Fruit fly (Drosophila melanogaster) whole organism, embryonic: Measurements from ENCODE around the gene cav.

Source experiments
- C15 ChIP-seq: fragments of 200-800 bp; sonication (Bioruptor generic); IDR thresholded peaks from 3 replicates; pipeline ENCODE4 v1.3.6; 2022; ENCODE audit warnings: missing biosample characterization, missing genetic modification characterization
- CG10959 ChIP-seq: fragments of 200-800 bp; sonication (Bioruptor generic); IDR thresholded peaks from 2 replicates; pipeline ENCODE4 v1.3.6; 2022; ENCODE audit warnings: missing biosample characterization, missing genetic modification characterization
- CG12391 ChIP-seq: fragments of 200-800 bp; sonication (Bioruptor generic); optimal IDR thresholded peaks from 3 replicates; lab custom pipeline; 2018; ENCODE audit warnings: missing biosample characterization, mild to moderate bottlenecking, missing genetic modification characterization, moderate library complexity
- CG12659 ChIP-seq: fragments of 200-800 bp; sonication (Bioruptor generic); optimal IDR thresholded peaks from 3 replicates; lab custom pipeline; 2017; ENCODE audit warnings: mild to moderate bottlenecking, missing biosample characterization, missing genetic modification reagents, missing genetic modification characterization
- CG12769 ChIP-seq: fragments of 200-800 bp; sonication (Bioruptor generic); optimal IDR thresholded peaks from 2 replicates; lab custom pipeline; 2019; ENCODE audit warnings: missing biosample characterization, mild to moderate bottlenecking, missing genetic modification characterization, moderate library complexity
- CG13287 ChIP-seq: fragments of 200-800 bp; sonication (Bioruptor generic); IDR thresholded peaks from 2 replicates; pipeline ENCODE4 v1.3.6; 2022; ENCODE audit warnings: missing biosample characterization, missing genetic modification characterization; ENCODE audit not compliant: partially characterized antibody
- CG13775 ChIP-seq: fragments of 200-800 bp; sonication (Bioruptor generic); optimal IDR thresholded peaks from 3 replicates; lab custom pipeline; 2017; ENCODE audit warnings: missing biosample characterization, mild to moderate bottlenecking, missing genetic modification characterization
- CG17385 ChIP-seq: fragments of 200-800 bp; sonication (Bioruptor generic); optimal IDR thresholded peaks from 3 replicates; lab custom pipeline; 2018; ENCODE audit warnings: missing biosample characterization, mild to moderate bottlenecking, missing genetic modification characterization
- CG18476 ChIP-seq: fragments of 200-800 bp; sonication (Bioruptor generic); optimal IDR thresholded peaks from 2 replicates; lab custom pipeline; 2016; ENCODE audit warnings: missing biosample characterization, mild to moderate bottlenecking, missing genetic modification characterization
- CG34376 ChIP-seq: fragments of 200-800 bp; sonication (Bioruptor generic); optimal IDR thresholded peaks from 2 replicates; lab custom pipeline; 2018; ENCODE audit warnings: missing biosample characterization, mild to moderate bottlenecking, missing genetic modification characterization
- CG4360 ChIP-seq: fragments of 200-800 bp; sonication (Bioruptor generic); IDR thresholded peaks from 2 replicates; pipeline ENCODE4 v1.3.6; 2022; ENCODE audit warnings: missing biosample characterization, missing genetic modification characterization
- CG6765 ChIP-seq: fragments of 200-800 bp; sonication (Bioruptor generic); optimal IDR thresholded peaks from 3 replicates; lab custom pipeline; 2017; ENCODE audit warnings: missing biosample characterization, mild to moderate bottlenecking, missing genetic modification characterization
- CG9817 ChIP-seq: fragments of 200-800 bp; sonication (Bioruptor generic); optimal IDR thresholded peaks from 2 replicates; lab custom pipeline; 2018; ENCODE audit warnings: missing biosample characterization, mild to moderate bottlenecking, missing genetic modification characterization, moderate library complexity
- CHES-1-like ChIP-seq: fragments of 200-800 bp; sonication (Bioruptor generic); optimal IDR thresholded peaks from 2 replicates; lab custom pipeline; 2016; ENCODE audit warnings: missing biosample characterization, missing genetic modification characterization
- Dll ChIP-seq: fragments of 200-800 bp; sonication (Bioruptor generic); IDR thresholded peaks from 4 replicates; pipeline ENCODE4 v1.3.6; 2022; ENCODE audit warnings: missing biosample characterization, missing genetic modification characterization; ENCODE audit not compliant: partially characterized antibody
- Doc2 ChIP-seq: fragments of 200-800 bp; sonication (Bioruptor generic); IDR thresholded peaks from 2 replicates; pipeline ENCODE4 v1.3.6; 2022; ENCODE audit warnings: missing biosample characterization, missing genetic modification characterization
- Fer2 ChIP-seq: fragments of 200-800 bp; sonication (Bioruptor generic); optimal IDR thresholded peaks from 2 replicates; lab custom pipeline; 2018; ENCODE audit warnings: missing biosample characterization, mild to moderate bottlenecking, missing genetic modification characterization, moderate library complexity
- Fer3 ChIP-seq: fragments of 200-800 bp; sonication (Bioruptor generic); optimal IDR thresholded peaks from 2 replicates; lab custom pipeline; 2018; ENCODE audit warnings: missing biosample characterization, mild to moderate bottlenecking, missing genetic modification characterization, moderate library complexity
- Gug ChIP-seq: fragments of 200-800 bp; sonication (Bioruptor generic); IDR thresholded peaks from 4 replicates; pipeline ENCODE4 v1.3.6; 2022; ENCODE audit warnings: missing biosample characterization, missing genetic modification characterization
- HLH4C ChIP-seq: fragments of 200-800 bp; sonication (Bioruptor generic); IDR thresholded peaks from 3 replicates; pipeline ENCODE4 v1.3.6; 2022; ENCODE audit warnings: missing biosample characterization, missing genetic modification characterization; ENCODE audit not compliant: partially characterized antibody
- Hey ChIP-seq: fragments of 200-800 bp; sonication (Bioruptor generic); optimal IDR thresholded peaks from 3 replicates; lab custom pipeline; 2018; ENCODE audit warnings: missing biosample characterization, mild to moderate bottlenecking, missing genetic modification characterization
- Hsf ChIP-seq: fragments of 200-800 bp; sonication (Bioruptor generic); optimal IDR thresholded peaks from 3 replicates; lab custom pipeline; 2016; ENCODE audit warnings: missing biosample characterization, missing genetic modification characterization
- MBD-R2 ChIP-seq: fragments of 200-800 bp; sonication (Bioruptor generic); IDR thresholded peaks from 2 replicates; pipeline ENCODE4 v1.3.6; 2022; ENCODE audit warnings: missing biosample characterization, missing genetic modification characterization
- Max ChIP-seq: fragments of 200-800 bp; sonication (Bioruptor generic); optimal IDR thresholded peaks from 2 replicates; lab custom pipeline; 2016; ENCODE audit warnings: missing biosample characterization, mild to moderate bottlenecking, missing genetic modification characterization
- Nf-YB ChIP-seq: fragments of 200-800 bp; sonication (Bioruptor generic); optimal IDR thresholded peaks from 3 replicates; lab custom pipeline; 2019; ENCODE audit warnings: missing biosample characterization, mild to moderate bottlenecking, missing genetic modification characterization, moderate library complexity
- Opbp ChIP-seq: fragments of 200-800 bp; sonication (Bioruptor generic); IDR thresholded peaks from 3 replicates; pipeline ENCODE4 v1.3.6; 2022; ENCODE audit warnings: missing biosample characterization, missing genetic modification characterization; ENCODE audit not compliant: partially characterized antibody
- Sry-δ ChIP-seq: fragments of 200-800 bp; sonication (Bioruptor generic); optimal IDR thresholded peaks from 2 replicates; lab custom pipeline; 2016; ENCODE audit warnings: missing biosample characterization, missing genetic modification characterization
- Trl ChIP-seq, 3 experiments: fragments of >200 bp in 2 of 3; fragments of 200-800 bp in 1 of 3; sonication (Bioruptor generic) in 1 of 3; optimal IDR thresholded peaks; 2 replicates in 1 of 3; 3 replicates in 2 of 3; lab custom pipeline; 2016 to 2017; ENCODE audit warnings: missing biosample characterization in 1 of 3, missing genetic modification characterization in 1 of 3
- YL-1 ChIP-seq: fragments of 200-800 bp; sonication (Bioruptor generic); optimal IDR thresholded peaks from 3 replicates; lab custom pipeline; 2017; ENCODE audit warnings: missing biosample characterization, mild to moderate bottlenecking, missing genetic modification characterization
- ab ChIP-seq: fragments of 200-800 bp; sonication (Bioruptor generic); optimal IDR thresholded peaks from 2 replicates; lab custom pipeline; 2016; ENCODE audit warnings: missing biosample characterization, missing genetic modification characterization
- bowl ChIP-seq: fragments of 200-800 bp; sonication (Bioruptor generic); IDR thresholded peaks from 2 replicates; pipeline ENCODE4 v1.3.6; 2022; ENCODE audit warnings: missing biosample characterization, missing genetic modification characterization
- chinmo ChIP-seq: fragments of 200-800 bp; sonication (Bioruptor generic); IDR thresholded peaks from 4 replicates; pipeline ENCODE4 v1.3.6; 2022; ENCODE audit warnings: missing biosample characterization, missing genetic modification characterization; ENCODE audit not compliant: partially characterized antibody
- dpn ChIP-seq, 2 experiments: fragments of 200-800 bp; sonication (Bioruptor generic); optimal IDR thresholded peaks; 3 replicates each; lab custom pipeline; 2016; ENCODE audit warnings: missing biosample characterization in 2 of 2, missing genetic modification characterization in 2 of 2
- hkb ChIP-seq, 2 experiments: fragments of 200-800 bp in 1 of 2; fragments of >200 bp in 1 of 2; sonication (Bioruptor generic) in 1 of 2; IDR thresholded peaks in 1 of 2; optimal IDR thresholded peaks in 1 of 2; 2 replicates each; pipeline versions ENCODE4 v1.3.6 to Lab custom; 2017 to 2022; ENCODE audit warnings: missing biosample characterization in 1 of 2, missing genetic modification characterization in 1 of 2
- jumu ChIP-seq: fragments of 200-800 bp; sonication (Bioruptor generic); optimal IDR thresholded peaks from 3 replicates; lab custom pipeline; 2016; ENCODE audit warnings: missing biosample characterization, missing genetic modification characterization
- knrl ChIP-seq: fragments of 200-800 bp; sonication (Bioruptor generic); IDR thresholded peaks from 3 replicates; pipeline ENCODE4 v1.3.6; 2022; ENCODE audit warnings: missing biosample characterization, missing genetic modification characterization; ENCODE audit not compliant: partially characterized antibody
- mirr ChIP-seq: fragments of 200-800 bp; sonication (Bioruptor generic); optimal IDR thresholded peaks from 3 replicates; lab custom pipeline; 2018; ENCODE audit warnings: missing biosample characterization, mild to moderate bottlenecking, missing genetic modification characterization
- nerfin-1 ChIP-seq: fragments of 200-800 bp; sonication (Bioruptor generic); optimal IDR thresholded peaks from 3 replicates; lab custom pipeline; 2019; ENCODE audit warnings: missing biosample characterization, mild to moderate bottlenecking, missing genetic modification characterization, moderate library complexity
- nmo ChIP-seq: fragments of 200-800 bp; sonication (Bioruptor generic); optimal IDR thresholded peaks from 2 replicates; lab custom pipeline; 2018; ENCODE audit warnings: missing biosample characterization, mild to moderate bottlenecking, missing genetic modification characterization, moderate library complexity
- p53 ChIP-seq: fragments of 200-800 bp; sonication (Bioruptor generic); optimal IDR thresholded peaks from 2 replicates; lab custom pipeline; 2016; ENCODE audit warnings: missing biosample characterization, missing genetic modification characterization
- pho ChIP-seq: fragments of 200-800 bp; sonication (Bioruptor generic); optimal IDR thresholded peaks from 2 replicates; lab custom pipeline; 2016; ENCODE audit warnings: missing biosample characterization, missing genetic modification characterization
- sim ChIP-seq: fragments of 200-800 bp; sonication (Bioruptor generic); IDR thresholded peaks from 2 replicates; pipeline ENCODE4 v1.3.6; 2022; ENCODE audit warnings: missing biosample characterization, missing genetic modification characterization
- sr ChIP-seq: fragments of 200-800 bp; sonication (Bioruptor generic); IDR thresholded peaks from 3 replicates; pipeline ENCODE4 v1.3.6; 2022; ENCODE audit warnings: missing biosample characterization, missing genetic modification characterization
- stwl ChIP-seq: fragments of 200-800 bp; sonication (Bioruptor generic); optimal IDR thresholded peaks from 3 replicates; lab custom pipeline; 2018; ENCODE audit warnings: missing biosample characterization, mild to moderate bottlenecking, missing genetic modification characterization, moderate library complexity
- unc-4 ChIP-seq: fragments of 200-800 bp; sonication (Bioruptor generic); IDR thresholded peaks from 2 replicates; pipeline ENCODE4 v1.3.6; 2022; ENCODE audit warnings: missing biosample characterization, missing genetic modification characterization; ENCODE audit not compliant: partially characterized antibody
- vfl ChIP-seq: fragments of 200-800 bp; sonication (Bioruptor generic); optimal IDR thresholded peaks from 2 replicates; lab custom pipeline; 2016; ENCODE audit warnings: missing biosample characterization, missing genetic modification characterization
- zf30C ChIP-seq: fragments of 200-800 bp; sonication (Bioruptor generic); optimal IDR thresholded peaks from 3 replicates; lab custom pipeline; 2018; ENCODE audit warnings: missing biosample characterization, mild to moderate bottlenecking, missing genetic modification characterization

Gene cav

DNA sequence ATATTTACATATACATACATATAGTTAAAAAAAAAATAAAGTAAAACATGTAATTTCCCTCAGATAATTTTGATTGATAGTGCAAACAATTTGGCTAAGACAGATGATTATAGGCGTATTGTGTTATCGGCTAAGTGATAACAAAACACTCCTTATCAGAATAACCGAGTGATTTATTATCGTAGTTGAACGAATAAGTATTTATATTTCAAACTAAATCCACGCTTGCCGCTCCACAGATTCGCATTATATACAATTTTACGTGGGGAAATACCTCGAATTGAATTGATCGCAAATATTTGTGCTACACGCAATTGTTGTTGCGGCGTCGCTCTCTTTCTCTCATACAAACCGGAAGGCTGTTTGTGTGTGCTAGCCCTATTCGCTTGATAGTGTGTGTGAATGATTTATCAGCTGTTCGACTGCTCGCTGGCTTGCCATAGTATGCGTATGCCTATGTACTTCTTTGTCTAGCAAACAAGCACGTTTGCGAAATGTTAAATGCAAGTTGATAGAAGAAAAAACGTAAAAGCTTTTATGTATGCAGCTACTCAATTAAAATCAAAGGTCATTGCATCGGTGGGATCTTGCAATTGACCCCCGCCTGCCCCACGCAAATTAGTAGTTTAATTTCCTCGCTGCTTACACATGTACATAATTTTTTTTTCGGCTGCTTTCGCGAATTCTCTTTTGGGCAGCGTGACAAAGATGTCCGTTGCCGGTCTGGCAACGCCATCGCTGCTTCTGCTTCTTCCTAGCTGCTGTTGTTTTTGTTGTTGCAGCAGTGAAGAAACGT lies 12.7 kb downstream of the cav start (continued):
- TF ChIP-seq YL-1 (GFP tag; lab: Kevin White, UChicago), result peak; percentile 74
- no peak for TF ChIP-seq zf30C
- TF ChIP-seq CG34376 (GFP tag; lab: Kevin White, UChicago), result peak; percentile 14
- TF ChIP-seq nmo, result peak; percentile 44
- peak; percentile 15 for TF ChIP-seq Max (GFP tag; lab: Kevin White, UChicago)
- TF ChIP-seq CG13287 (GFP tag; lab: Robert Waterston, UW), result peak; percentile 12; the same call in 1 of the 2 replicates
- peak in 1 of 2 experiments; percentile 26 for TF ChIP-seq Trl (optimal IDR thresholded peaks at IDR 0.05; lab: Kevin White, UChicago)
- TF ChIP-seq Trl (GFP tag; optimal IDR thresholded peaks at IDR 0.05; lab: Kevin White, UChicago), result no peak
- TF ChIP-seq mirr, result peak; percentile 32
- TF ChIP-seq jumu (GFP tag; lab: Kevin White, UChicago), result peak; percentile 12
- no peak for TF ChIP-seq Doc2 (GFP tag; lab: Robert Waterston, UW)
- peak; percentile 8 for TF ChIP-seq CG9817 (tag; lab: Kevin White, UChicago)
- TF ChIP-seq Sry-δ (GFP tag; lab: Kevin White, UChicago), result peak; percentile 13
- peak; percentile 18 for TF ChIP-seq CG12659
- TF ChIP-seq Hsf (GFP tag; lab: Kevin White, UChicago), result peak; percentile 5
- no peak for TF ChIP-seq ab (GFP tag; lab: Kevin White, UChicago)
- TF ChIP-seq CG10959 (GFP tag; lab: Robert Waterston, UW), result no peak
- TF ChIP-seq CG13775 (GFP tag; lab: Kevin White, UChicago), result peak; percentile 20
- TF ChIP-seq MBD-R2 (GFP tag; lab: Robert Waterston, UW), result no peak
- no peak for TF ChIP-seq Nf-YB
- TF ChIP-seq CG12391 (tag; lab: Kevin White, UChicago), result peak; percentile 37
- TF ChIP-seq CG4360 (GFP tag; lab: Robert Waterston, UW), result peak; percentile 84
- peak; percentile 41 for TF ChIP-seq hkb (optimal IDR thresholded peaks at IDR 0.05; lab: Kevin White, UChicago)
- TF ChIP-seq hkb (GFP tag; IDR thresholded peaks at IDR 0.05; lab: Robert Waterston, UW), result no peak
- TF ChIP-seq Fer3 (tag; lab: Kevin White, UChicago), result no peak
- TF ChIP-seq CG12769 (tag; lab: Kevin White, UChicago), result no peak
- TF ChIP-seq Fer2 (tag; lab: Kevin White, UChicago), result no peak
- peak; percentile 48 for TF ChIP-seq nerfin-1 (tag; lab: Kevin White, UChicago)
- TF ChIP-seq p53 (GFP tag; lab: Kevin White, UChicago), result no peak
- TF ChIP-seq Opbp, result 0 out of 3 replicates have a peak, but pooled peaks have one; percentile 27
- TF ChIP-seq CHES-1-like, result peak; percentile 60
- TF ChIP-seq C15, result no peak
- peak; percentile 94 for TF ChIP-seq CG17385 (GFP tag; lab: Kevin White, UChicago)
- TF ChIP-seq pho (GFP tag; lab: Kevin White, UChicago), result peak; percentile 20
- TF ChIP-seq stwl (tag; lab: Kevin White, UChicago), result peak; percentile 19
- TF ChIP-seq CG6765 (GFP tag; lab: Kevin White, UChicago), result peak; percentile 18
- TF ChIP-seq CG18476 (GFP tag; lab: Kevin White, UChicago), result no peak
- TF ChIP-seq Dll, result 0 out of 4 replicates have a peak, but pooled peaks have one; percentile 11
- no peak for TF ChIP-seq vfl (GFP tag; lab: Kevin White, UChicago)
- no peak for TF ChIP-seq sim (GFP tag; lab: Robert Waterston, UW)
- peak; percentile 8; the same call in 1 of the 4 replicates for TF ChIP-seq Gug (GFP tag; lab: Robert Waterston, UW)
- TF ChIP-seq knrl (GFP tag; lab: Robert Waterston, UW), result no peak
- no peak for TF ChIP-seq sr (GFP tag; lab: Robert Waterston, UW)
- 0 out of 4 replicates have a peak, but pooled peaks have one; percentile 28 for TF ChIP-seq chinmo
- no peak for TF ChIP-seq HLH4C
- no peak for TF ChIP-seq unc-4 (GFP tag; lab: Robert Waterston, UW)
- peak in 1 of 2 experiments; percentile 26 for TF ChIP-seq dpn (GFP tag; optimal IDR thresholded peaks at IDR 0.05; lab: Kevin White, UChicago)
- no peak for TF ChIP-seq Hey
- no peak for TF ChIP-seq bowl (GFP tag; lab: Robert Waterston, UW)
